Fruit fly (Drosophila melanogaster): ENCODE data around the gene Pa1.

Gene Pa1

DNA sequence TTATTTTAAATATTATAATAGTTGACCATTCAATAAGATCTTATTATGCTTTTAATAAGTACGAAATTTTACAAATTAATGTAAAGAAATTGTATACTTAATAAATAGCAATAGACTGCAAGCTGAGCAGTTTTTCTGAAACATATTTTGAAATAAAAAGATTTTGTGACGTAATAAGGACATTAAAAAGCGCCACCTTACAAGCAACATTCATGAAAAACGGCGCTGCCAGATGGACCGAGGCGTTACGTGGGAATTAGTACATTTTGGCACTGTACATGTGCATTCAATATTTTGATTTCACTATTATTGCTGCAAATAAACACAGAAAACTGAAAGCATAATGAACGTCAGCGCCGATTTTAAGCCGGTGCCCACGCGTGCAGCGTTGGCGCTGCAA, 10.2 kb upstream of the Pa1 start, which contains the start of gene CG1738:
CG1738 (plus strand) TSS at position 221 of the 400 bp plus-strand sequence.
- TF ChIP-seq CG17801 (GFP tag; optimal IDR thresholded peaks at IDR 0.05; ENCODE audit: partially characterized antibody), result peak; percentile 39

DNA sequence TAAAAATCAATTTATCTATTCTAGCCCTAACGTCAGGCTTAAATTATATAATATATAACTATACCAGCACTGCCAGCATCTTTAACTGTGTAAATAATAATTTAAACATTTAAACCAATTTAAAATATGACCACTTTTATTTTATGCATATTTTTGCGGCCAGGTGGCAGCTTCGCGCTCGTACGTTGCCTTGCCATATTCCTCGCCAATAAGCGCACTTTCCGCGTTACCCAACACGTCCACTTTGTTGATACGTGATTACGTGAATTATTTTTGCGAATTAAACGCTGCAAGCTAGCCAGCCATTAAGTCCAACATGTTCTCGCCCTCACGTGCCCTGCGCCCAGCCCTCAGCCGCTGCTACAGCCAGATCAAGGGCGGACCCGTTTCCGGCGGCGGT, 9.3 kb upstream of the Pa1 start, which contains the start of gene NdufV3:
NdufV3 (plus strand) TSS at position 219 of the 400 bp plus-strand sequence.
- peak; percentile 30 for TF ChIP-seq CG17801 (GFP tag; optimal IDR thresholded peaks at IDR 0.05; ENCODE audit: partially characterized antibody)

DNA sequence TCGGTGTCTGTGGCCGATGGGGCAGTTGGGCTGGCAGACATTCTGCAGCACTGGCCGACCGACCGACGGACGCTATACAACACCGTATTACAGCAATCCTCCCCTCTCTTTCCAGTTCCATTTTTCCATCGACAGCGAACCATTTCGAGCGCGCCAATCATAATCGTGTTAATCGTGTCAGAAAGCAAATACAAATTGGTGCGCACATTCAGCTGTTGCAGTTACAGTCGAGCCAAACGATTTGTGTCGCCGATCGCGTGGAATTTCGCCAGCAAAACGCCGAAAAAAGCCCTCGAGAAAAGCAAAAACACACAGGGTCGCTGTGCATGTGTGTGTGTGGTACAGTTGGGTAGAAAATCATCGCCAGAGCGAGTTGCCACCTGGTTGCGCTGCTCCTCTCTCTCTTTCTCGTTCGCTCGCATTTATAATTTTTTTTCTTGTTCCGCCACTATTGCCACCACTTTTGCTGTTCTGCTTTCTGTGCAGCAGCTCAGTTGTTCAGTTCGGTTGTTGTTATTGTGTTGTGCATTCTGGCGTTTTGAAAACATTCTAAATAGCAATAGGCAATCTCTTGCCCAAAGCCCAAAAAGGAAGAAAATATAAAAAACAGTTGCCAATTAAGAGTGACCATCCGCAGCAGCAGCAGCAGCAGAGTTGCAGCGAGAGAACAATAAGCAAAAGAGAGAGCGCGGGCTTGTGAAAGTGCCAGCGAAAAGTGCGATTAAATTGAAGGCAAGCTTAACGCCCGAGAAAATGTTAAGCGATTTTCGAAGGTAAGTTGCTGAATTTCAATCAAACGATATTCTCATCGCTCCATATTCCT, 8.3 kb upstream of the Pa1 start, which contains the start of gene CG1737:
CG1737 (plus strand) TSS at position 104 of the 823 bp plus-strand sequence.
- peak; percentile 6 for TF ChIP-seq CG17801 (GFP tag; optimal IDR thresholded peaks at IDR 0.05; ENCODE audit: partially characterized antibody)

DNA sequence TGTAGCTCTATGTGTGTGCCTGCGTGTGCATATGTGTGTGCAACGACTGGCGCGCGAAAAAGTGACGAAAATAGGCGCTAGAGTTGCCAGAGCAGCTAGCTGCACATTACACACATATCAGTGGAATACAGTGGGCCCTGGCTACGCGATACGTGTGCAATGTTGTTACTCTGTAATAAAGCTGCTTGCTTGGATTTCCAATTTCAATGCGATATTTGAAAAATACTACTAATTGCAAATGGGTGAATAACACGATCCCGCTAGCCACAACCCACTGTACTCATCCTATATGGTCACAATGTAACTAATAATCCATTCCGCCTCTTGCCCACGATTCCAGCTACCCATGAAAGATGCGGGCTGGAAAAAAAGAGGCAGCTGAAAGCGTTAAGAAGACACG, 7.7 kb upstream of the Pa1 start:
- TF ChIP-seq CG17801 (GFP tag; optimal IDR thresholded peaks at IDR 0.05; ENCODE audit: partially characterized antibody), result peak; percentile 94

DNA sequence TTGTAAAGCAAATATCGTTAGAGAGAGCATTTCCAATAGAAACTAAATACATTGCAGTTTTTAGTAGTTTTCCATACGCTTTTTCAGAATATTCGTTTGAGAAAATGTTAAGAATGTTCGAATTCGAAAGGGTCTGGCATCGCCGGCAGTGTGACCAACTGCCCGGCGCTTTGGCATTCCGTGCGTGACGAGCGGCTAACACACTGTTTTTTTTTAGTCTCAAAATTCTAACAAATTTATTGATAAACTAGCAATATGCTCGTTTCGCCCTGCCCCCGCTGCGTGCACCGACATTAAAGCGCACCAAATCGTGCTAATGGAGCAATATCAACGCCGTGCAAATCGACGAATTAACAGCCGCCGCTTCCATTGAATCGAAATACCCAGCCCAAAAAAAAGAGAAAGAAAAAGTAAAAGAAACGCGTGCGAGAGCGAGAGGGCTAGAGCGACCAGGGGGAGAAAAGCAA, 3.3 kb upstream of the Pa1 start, which contains the start of gene dsh:
dsh (plus strand) TSS at position 174 of the 467 bp plus-strand sequence.
- TF ChIP-seq CG17801 (GFP tag; optimal IDR thresholded peaks at IDR 0.05; ENCODE audit: partially characterized antibody), result no peak

DNA sequence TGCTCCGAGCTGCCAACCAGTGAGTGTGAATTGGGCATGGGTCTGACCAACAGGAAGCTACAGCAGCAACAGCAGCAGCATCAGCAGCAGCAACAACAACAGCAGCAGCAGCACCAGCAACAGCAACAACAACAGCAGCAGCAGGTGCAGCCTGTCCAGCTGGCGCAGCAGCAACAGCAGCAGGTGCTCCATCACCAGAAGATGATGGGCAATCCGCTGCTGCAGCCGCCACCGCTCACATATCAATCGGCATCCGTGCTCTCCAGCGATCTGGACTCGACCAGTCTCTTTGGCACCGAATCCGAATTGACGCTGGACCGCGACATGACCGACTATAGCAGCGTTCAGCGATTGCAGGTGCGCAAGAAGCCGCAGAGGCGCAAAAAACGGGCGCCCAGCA, 2.4 kb upstream of the Pa1 start:
- TF ChIP-seq CG17801 (GFP tag; optimal IDR thresholded peaks at IDR 0.05; ENCODE audit: partially characterized antibody), result no peak

DNA sequence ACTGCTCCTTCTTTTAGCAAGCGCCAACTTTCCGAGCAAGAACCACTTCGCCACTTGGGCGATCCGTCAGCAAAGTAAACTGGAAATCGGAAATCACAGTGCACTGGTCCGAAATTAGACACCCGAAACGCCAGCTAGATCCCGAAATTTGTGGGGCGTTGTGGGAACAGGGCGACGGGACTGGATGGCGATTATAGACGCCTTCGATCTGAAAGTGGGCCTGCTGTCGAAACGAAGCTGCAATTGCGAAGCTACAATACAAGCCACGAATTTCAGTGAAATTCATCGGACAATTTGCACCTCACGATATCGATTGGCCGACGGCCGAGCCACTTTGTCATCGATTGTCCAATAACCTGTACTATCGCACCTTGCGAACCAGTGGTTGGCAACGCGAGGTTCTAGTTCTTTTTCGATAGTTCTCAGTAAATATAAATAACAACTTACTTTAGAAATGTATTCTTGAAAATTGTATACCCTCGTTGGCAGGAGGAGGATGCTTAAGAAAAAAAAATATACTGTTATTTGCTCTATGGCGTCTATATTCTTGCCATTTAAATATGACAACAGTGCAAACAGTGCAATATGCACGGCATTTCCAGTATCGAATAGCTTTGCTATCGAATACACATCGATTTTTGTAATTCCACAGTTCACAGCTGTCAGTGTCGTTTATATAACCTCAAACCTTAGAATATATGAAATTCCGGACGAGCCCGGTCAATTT, 8.9 kb downstream of the Pa1 start, which contains the start of the genes hop and Tim8:
hop (minus strand) TSS at position 316 of the 727 bp plus-strand sequence.
Tim8 (plus strand) TSS at position 663 of the 727 bp plus-strand sequence.
- no peak for TF ChIP-seq CG17801 (GFP tag; optimal IDR thresholded peaks at IDR 0.05; ENCODE audit: partially characterized antibody)

DNA sequence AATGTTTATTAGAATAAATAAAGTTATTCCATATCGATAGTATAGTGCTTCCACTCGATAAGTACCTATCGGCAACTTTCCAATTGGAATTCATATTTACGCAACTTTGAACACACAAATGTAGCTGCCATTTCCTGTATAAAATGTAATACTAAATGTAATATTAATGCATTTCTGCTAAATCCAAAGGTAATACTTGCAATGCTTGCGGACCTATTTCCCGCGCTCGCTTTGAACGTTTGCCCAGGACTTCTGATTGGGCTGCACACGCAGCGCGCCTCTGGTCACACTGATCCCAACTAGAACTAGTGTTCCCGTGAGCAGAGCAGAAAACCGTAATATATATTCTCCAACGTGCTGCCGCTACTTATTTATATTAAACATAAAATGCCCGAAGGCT, 10.3 kb downstream of the Pa1 start, which contains the start of gene dlg1:
dlg1 (plus strand) TSS at position 292 of the 400 bp plus-strand sequence.
- no peak for TF ChIP-seq CG17801 (GFP tag; optimal IDR thresholded peaks at IDR 0.05; ENCODE audit: partially characterized antibody)

DNA sequence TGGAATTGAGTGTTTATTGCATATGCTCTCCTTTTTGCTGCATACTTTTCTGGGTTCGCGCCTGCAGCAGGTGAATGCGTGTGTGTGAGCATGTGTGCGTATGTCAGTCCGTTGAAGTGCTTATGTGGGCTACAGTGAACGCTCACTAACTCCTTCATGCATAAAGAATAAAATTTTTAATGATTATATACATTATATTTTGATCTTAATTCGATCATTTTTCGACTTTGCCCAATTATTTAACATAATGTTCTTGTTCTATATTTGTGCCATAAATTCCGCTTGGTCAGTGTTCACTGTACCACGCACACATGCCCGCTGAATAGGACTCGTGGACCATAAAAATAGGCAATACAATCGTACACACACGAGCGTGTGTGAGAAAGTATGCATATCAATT, 11.8 kb downstream of the Pa1 start:
- TF ChIP-seq CG17801 (GFP tag; optimal IDR thresholded peaks at IDR 0.05; ENCODE audit: partially characterized antibody), result no peak

DNA sequence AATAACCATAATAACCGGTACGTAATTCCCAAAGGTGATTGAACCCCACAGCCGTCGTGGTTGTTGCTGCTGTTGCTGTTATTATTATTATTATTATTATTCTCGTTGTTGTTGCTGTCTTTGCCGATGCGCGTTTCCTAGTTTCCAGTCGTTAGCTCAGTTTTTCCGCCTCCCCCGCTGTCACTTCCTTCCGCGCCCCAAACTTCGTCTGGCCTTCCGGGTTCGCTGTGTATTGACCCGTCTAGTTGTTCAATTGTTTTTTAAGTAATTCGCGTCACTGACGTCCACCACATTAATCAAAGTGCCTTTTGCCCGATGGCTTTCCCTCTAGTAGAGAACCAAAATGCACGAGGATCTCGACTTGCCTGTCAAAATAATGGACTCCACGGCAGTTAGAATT, 12.6 kb downstream of the Pa1 start:
- no peak for TF ChIP-seq CG17801 (GFP tag; optimal IDR thresholded peaks at IDR 0.05; ENCODE audit: partially characterized antibody)

DNA sequence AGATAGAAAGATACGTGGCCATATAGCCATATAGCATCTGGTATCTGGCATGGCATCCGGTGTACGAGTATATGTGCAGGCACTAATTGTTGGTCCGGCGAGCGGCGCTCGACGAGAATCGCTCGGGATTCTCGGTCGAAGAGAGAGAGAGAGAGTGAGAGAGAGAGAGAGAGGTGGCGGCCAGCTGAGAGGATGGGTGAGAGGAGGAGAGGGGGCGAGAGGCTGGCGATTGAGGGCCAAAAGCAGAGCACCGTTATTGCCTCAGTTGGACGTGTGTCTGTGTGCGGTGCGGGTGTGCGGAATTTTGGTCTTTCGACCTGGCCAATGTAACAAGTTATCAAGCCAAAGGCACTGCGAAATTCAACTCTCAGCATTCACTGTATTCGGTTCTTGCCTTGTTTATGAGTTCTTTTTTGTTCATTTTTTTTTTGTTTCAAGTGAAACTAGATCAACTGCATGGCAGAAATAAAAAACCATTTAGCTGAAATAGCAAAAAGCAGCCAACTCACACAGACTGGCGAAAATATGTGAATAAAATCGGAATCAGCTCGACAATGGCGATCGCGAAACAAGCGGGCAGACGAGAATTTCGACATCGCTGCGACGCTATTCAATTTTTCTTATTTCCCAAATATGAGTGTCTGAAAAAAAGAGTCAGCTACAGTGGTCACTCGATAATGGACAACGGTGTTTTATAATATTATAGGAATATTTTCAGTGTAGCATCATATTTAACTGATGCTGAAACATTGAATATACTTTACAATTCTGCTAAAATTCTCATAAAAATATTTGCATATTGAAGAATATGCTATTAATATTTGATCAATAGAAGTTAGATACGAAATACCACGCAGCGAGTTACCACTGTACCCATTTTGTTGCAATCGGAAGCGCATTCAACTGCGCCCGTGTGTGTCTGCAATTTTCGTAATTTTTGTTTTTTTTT, 14.0 kb downstream of the Pa1 start:
- peak; percentile 94 for TF ChIP-seq CG17801 (GFP tag; optimal IDR thresholded peaks at IDR 0.05; ENCODE audit: partially characterized antibody)

DNA sequence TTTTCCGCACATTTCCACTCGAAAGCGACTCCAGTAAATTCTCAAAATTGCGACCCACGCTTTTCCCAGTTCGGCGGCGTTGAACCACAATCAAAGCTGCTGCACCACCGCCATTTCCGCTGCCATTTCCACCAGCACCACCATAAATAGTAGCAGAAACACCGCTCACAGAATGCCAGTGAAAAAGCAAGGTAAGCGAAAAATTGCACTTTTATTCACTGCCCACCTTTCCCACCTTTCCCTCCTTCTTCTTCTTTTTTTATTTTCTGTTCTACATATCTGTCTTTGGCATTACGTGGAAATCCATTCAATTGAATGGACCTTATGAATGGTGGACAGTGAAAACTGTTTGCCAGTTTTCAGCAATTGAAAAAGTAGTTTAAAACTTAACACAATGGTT, 15.3 kb downstream of the Pa1 start:
- no peak for TF ChIP-seq CG17801 (GFP tag; optimal IDR thresholded peaks at IDR 0.05; ENCODE audit: partially characterized antibody)

DNA sequence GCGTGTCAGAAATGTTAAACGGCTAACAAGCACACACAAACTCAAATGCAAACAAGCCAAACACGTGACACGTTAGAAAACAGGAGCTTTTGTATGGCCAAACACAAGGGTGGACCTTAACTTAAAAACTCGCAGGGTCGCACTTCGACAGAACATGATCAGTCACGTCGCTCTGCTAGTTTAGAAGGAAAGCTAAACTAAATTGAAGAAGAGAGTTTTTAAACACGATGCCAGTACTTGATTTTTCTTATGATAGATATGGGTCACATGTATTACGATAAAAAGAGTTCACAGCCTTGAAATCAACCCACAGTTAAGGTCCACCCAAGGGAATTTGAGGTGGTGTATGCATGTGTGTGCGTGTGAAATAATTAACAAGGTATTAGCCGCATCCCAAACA, 19.4 kb downstream of the Pa1 start:
- TF ChIP-seq CG17801 (GFP tag; optimal IDR thresholded peaks at IDR 0.05; ENCODE audit: partially characterized antibody), result no peak

DNA sequence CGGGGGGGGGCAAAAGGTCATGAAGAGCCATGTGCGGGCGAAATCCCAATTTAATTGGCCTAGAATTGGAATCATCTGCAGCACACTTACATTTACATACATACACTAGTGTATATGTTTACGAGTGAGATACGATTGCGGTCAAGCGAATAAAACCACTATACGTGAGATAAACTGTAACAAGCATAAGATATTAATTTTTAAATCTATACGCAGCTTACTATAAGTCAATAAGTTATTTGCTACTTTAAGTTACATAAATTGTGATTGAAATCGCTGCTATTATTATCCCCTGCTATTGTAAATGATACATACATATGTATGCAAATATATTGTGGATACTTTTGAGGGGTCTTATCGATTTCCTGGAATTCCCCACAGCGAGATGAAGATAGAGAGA, 20.1 kb downstream of the Pa1 start:
- peak; percentile 48 for TF ChIP-seq CG17801 (GFP tag; optimal IDR thresholded peaks at IDR 0.05; ENCODE audit: partially characterized antibody)

Data from ovary, adult (tissue).